Worm (Caenorhabditis elegans): Measurements from ENCODE around the gene srx-97.

The srx-97 gene

ce11 chrII:3626872-3627271 lies 42.3 kb downstream of the srx-97 start, which contains the start of gene M151.3:
Gene M151.3 (plus strand): TSS chrII:3627172.
- no peak for TF ChIP-seq fos-1 (tag; optimal IDR thresholded peaks at IDR 0.05)
- TF ChIP-seq tlp-1 (tag; optimal IDR thresholded peaks at IDR 0.05): no peak
- TF ChIP-seq lin-35 (GFP tag; optimal IDR thresholded peaks at IDR 0.05): no peak
- TF ChIP-seq ztf-4 (tag; optimal IDR thresholded peaks at IDR 0.05): no peak
- no peak for TF ChIP-seq C34B4.2 (tag; optimal IDR thresholded peaks at IDR 0.05)
- no peak for TF ChIP-seq zag-1 (tag; optimal IDR thresholded peaks at IDR 0.05)
- TF ChIP-seq lir-3 (tag; optimal IDR thresholded peaks at IDR 0.05; ENCODE audit: poor library complexity): no peak
- no peak for TF ChIP-seq vab-15 (tag; optimal IDR thresholded peaks at IDR 0.05)
- no peak for TF ChIP-seq elt-2 (tag; optimal IDR thresholded peaks at IDR 0.05)
- no peak for TF ChIP-seq snu-23 (GFP tag; optimal IDR thresholded peaks at IDR 0.05)
- TF ChIP-seq mdl-1 (tag; optimal IDR thresholded peaks at IDR 0.05): no peak
- no peak for TF ChIP-seq hlh-17 (GFP tag; optimal IDR thresholded peaks at IDR 0.05; ENCODE audit: borderline replicate concordance)
- TF ChIP-seq ceh-8 (GFP tag; optimal IDR thresholded peaks at IDR 0.05): no peak

- TF ChIP-seq lin-14 (GFP tag; optimal IDR thresholded peaks at IDR 0.05) (no peak), snpc-4 (tag; optimal IDR thresholded peaks at IDR 0.05) (no peak), egl-13 (tag; optimal IDR thresholded peaks at IDR 0.05) (no peak), ets-5 (GFP tag; IDR thresholded peaks at IDR 0.05) (no peak), nhr-20 (tag; optimal IDR thresholded peaks at IDR 0.05) (no peak), lin-15B (tag; optimal IDR thresholded peaks at IDR 0.05) (no peak), ama-1 (optimal IDR thresholded peaks at IDR 0.05) (no peak), sox-4 (tag; optimal IDR thresholded peaks at IDR 0.05) (no peak), fkh-4 (tag; optimal IDR thresholded peaks at IDR 0.05; ENCODE audit: borderline replicate concordance) (no peak), elt-3 (tag; optimal IDR thresholded peaks at IDR 0.05) (no peak), nhr-28 (tag; optimal IDR thresholded peaks at IDR 0.05) (no peak), dsc-1 (tag; optimal IDR thresholded peaks at IDR 0.05) (no peak), nhr-76 (tag; optimal IDR thresholded peaks at IDR 0.05) (no peak), lin-13 (GFP tag; optimal IDR thresholded peaks at IDR 0.05) (no peak), snu-23 (GFP tag; optimal IDR thresholded peaks at IDR 0.05) (no peak), hlh-17 (GFP tag; optimal IDR thresholded peaks at IDR 0.05; ENCODE audit: borderline replicate concordance) (no peak), ceh-82 (tag; optimal IDR thresholded peaks at IDR 0.05) (no peak), elt-2 (tag; optimal IDR thresholded peaks at IDR 0.05) (no peak)
These were observed 47.2 kb downstream of the srx-97 start, which contains the start of gene M151.7 for ce11 chrII:3622014-3622413. Gene M151.7 (plus strand): TSS chrII:3622314.

- TF ChIP-seq nhr-71 (tag; optimal IDR thresholded peaks at IDR 0.05) (no peak), C04F5.9 (tag; optimal IDR thresholded peaks at IDR 0.05) (no peak), lsy-2 (tag; optimal IDR thresholded peaks at IDR 0.05) (no peak), ztf-11 (tag; optimal IDR thresholded peaks at IDR 0.05) (no peak), ceh-8 (GFP tag; optimal IDR thresholded peaks at IDR 0.05) (no peak), ztf-4 (tag; optimal IDR thresholded peaks at IDR 0.05) (no peak), nhr-76 (tag; optimal IDR thresholded peaks at IDR 0.05) (no peak), zip-4 (GFP tag; optimal IDR thresholded peaks at IDR 0.05) (no peak), nhr-11 (tag; optimal IDR thresholded peaks at IDR 0.05) (no peak), nhr-47 (tag; optimal IDR thresholded peaks at IDR 0.05) (no peak), ceh-63 (GFP tag; optimal IDR thresholded peaks at IDR 0.05) (no peak), swsn-7 (tag; optimal IDR thresholded peaks at IDR 0.05) (no peak), sox-4 (tag; optimal IDR thresholded peaks at IDR 0.05) (no peak)
These were observed 48.4 kb downstream of the srx-97 start for ce11 chrII:3620862-3621261.

- no peak for TF ChIP-seq nhr-47 (tag; optimal IDR thresholded peaks at IDR 0.05)
- no peak for TF ChIP-seq ces-1 (GFP tag; optimal IDR thresholded peaks at IDR 0.05)
- TF ChIP-seq blmp-1 (tag; optimal IDR thresholded peaks at IDR 0.05): no peak
- no peak for TF ChIP-seq elt-2 (tag; optimal IDR thresholded peaks at IDR 0.05)
- TF ChIP-seq vab-15 (tag; optimal IDR thresholded peaks at IDR 0.05): no peak
- no peak for TF ChIP-seq unc-98 (GFP tag; IDR thresholded peaks at IDR 0.05)
- no peak for TF ChIP-seq zag-1 (tag; optimal IDR thresholded peaks at IDR 0.05)
- no peak for TF ChIP-seq aly-2 (tag; optimal IDR thresholded peaks at IDR 0.05)
- TF ChIP-seq jun-1 (tag; optimal IDR thresholded peaks at IDR 0.05): no peak
- no peak for TF ChIP-seq Y116A8C.19 (tag; optimal IDR thresholded peaks at IDR 0.05; ENCODE audit: borderline replicate concordance)
- TF ChIP-seq fos-1 (tag; optimal IDR thresholded peaks at IDR 0.05): no peak
- no peak for TF ChIP-seq C04F5.9 (tag; optimal IDR thresholded peaks at IDR 0.05)
- TF ChIP-seq efl-1 (optimal IDR thresholded peaks at IDR 0.05): no peak
- no peak for TF ChIP-seq efl-1 (GFP tag; optimal IDR thresholded peaks at IDR 0.05 in 1 of 2)
These were observed 51.7 kb downstream of the srx-97 start, which contains the start of gene F40E12.1 for ce11 chrII:3617512-3617911. Gene F40E12.1 (plus strand): TSS chrII:3617812.
